Worm (Caenorhabditis elegans) whole organism, late embryonic: ENCODE measurements around the gene F36H9.1.

Experiments
- C08G9.2 ChIP-seq: sonication (generic microtip); optimal IDR thresholded peaks from 2 replicates; lab custom pipeline; 2016; ENCODE audit warnings: mild to moderate bottlenecking, missing genetic modification characterization, moderate library complexity, missing compliant biosample characterization
- F13H6.1 ChIP-seq: sonication (generic microtip); optimal IDR thresholded peaks from 2 replicates; lab custom pipeline; 2016; ENCODE audit warnings: missing genetic modification characterization, missing compliant biosample characterization
- T23F11.4 ChIP-seq: fragments of 200-800 bp; sonication (Bioruptor generic); optimal IDR thresholded peaks from 2 replicates; lab custom pipeline; 2018; ENCODE audit warnings: mild to moderate bottlenecking, missing genetic modification characterization, missing compliant biosample characterization
- ama-1 ChIP-seq: fragments of 150-350 bp; optimal IDR thresholded peaks from 2 replicates; lab custom pipeline; 2014
- ceh-2 ChIP-seq: sonication (generic microtip); optimal IDR thresholded peaks from 2 replicates; lab custom pipeline; 2016; ENCODE audit warnings: missing genotype, missing genetic modification characterization, missing compliant biosample characterization
- ceh-34 ChIP-seq: sonication (generic microtip); optimal IDR thresholded peaks from 2 replicates; lab custom pipeline; 2016; ENCODE audit warnings: mild to moderate bottlenecking, missing genetic modification characterization, missing compliant biosample characterization
- fkh-10 ChIP-seq: fragments of 150-350 bp; optimal IDR thresholded peaks from 2 replicates; lab custom pipeline; 2014; ENCODE audit warnings: missing biosample characterization, missing genetic modification reagents, missing genetic modification characterization
- hlh-6 ChIP-seq: sonication (generic microtip); optimal IDR thresholded peaks from 2 replicates; lab custom pipeline; 2016; ENCODE audit warnings: missing genotype, missing genetic modification characterization, missing compliant biosample characterization
- nfya-1 ChIP-seq: sonication (generic microtip); optimal IDR thresholded peaks from 2 replicates; lab custom pipeline; 2017; ENCODE audit warnings: missing genetic modification characterization, mild to moderate bottlenecking, missing compliant biosample characterization, antibody characterized with exemption, moderate library complexity
- nhr-11 ChIP-seq: fragments of 150-350 bp; optimal IDR thresholded peaks from 2 replicates; lab custom pipeline; 2014; ENCODE audit warnings: missing biosample characterization, missing genetic modification characterization
- sox-2 ChIP-seq: fragments of 200-800 bp; sonication (Bioruptor generic); IDR thresholded peaks from 2 replicates; pipeline ENCODE4 v1.3.6; 2022; ENCODE audit warnings: missing genetic modification reagents, missing genetic modification characterization, missing compliant biosample characterization
- unc-3 ChIP-seq, 2 experiments: fragments of 200-800 bp in 1 of 2; sonication (Bioruptor generic) in 1 of 2; sonication (generic microtip) in 1 of 2; conservative IDR thresholded peaks in 1 of 2; optimal IDR thresholded peaks in 1 of 2; 2 replicates each; pipeline versions ENCODE4 v1.3.6 to Lab custom; 2016 to 2022; ENCODE audit warnings: missing compliant biosample characterization in 2 of 2, missing genetic modification characterization in 2 of 2, missing genetic modification reagents in 1 of 2

ce11 chrV:1756856-1757255, 37.5 kb upstream of the F36H9.1 start, which contains the start of gene clec-204:
- TF ChIP-seq T23F11.4 (GFP tag; lab: Kevin White, UChicago): no peak
- TF ChIP-seq fkh-10 (GFP tag; lab: Kevin White, UChicago): no peak
- no peak for TF ChIP-seq sox-2 (GFP tag; lab: Robert Waterston, UW)
- TF ChIP-seq hlh-6 (tag; lab: Kevin White, UChicago): no peak
- TF ChIP-seq nfya-1 (tag; lab: Kevin White, UChicago): no peak
- TF ChIP-seq ceh-34 (tag; lab: Kevin White, UChicago): no peak
- TF ChIP-seq nhr-11 (tag; lab: Kevin White, UChicago): no peak
- TF ChIP-seq ama-1 (lab: Kevin White, UChicago): no peak
- TF ChIP-seq ceh-2: no peak
- no peak for TF ChIP-seq F13H6.1
- TF ChIP-seq C08G9.2 (tag; lab: Kevin White, UChicago): no peak
- TF ChIP-seq unc-3 (GFP tag; conservative IDR thresholded peaks at IDR 0.05; lab: Robert Waterston, UW): no peak
- no peak for TF ChIP-seq unc-3 (tag; optimal IDR thresholded peaks at IDR 0.05; lab: Kevin White, UChicago)
